Worm (Caenorhabditis elegans): ENCODE data around the gene B0034.5.

- TF ChIP-seq unc-62 (GFP tag; optimal IDR thresholded peaks at IDR 0.05) (no peak), snpc-4 (tag; optimal IDR thresholded peaks at IDR 0.05) (no peak), elt-3 (tag; optimal IDR thresholded peaks at IDR 0.05) (no peak), sem-2 (GFP tag; optimal IDR thresholded peaks at IDR 0.05) (no peak), nhr-28 (tag; optimal IDR thresholded peaks at IDR 0.05) (no peak), ces-1 (GFP tag; optimal IDR thresholded peaks at IDR 0.05) (no peak), mep-1 (tag; optimal IDR thresholded peaks at IDR 0.05) (no peak), blmp-1 (tag; optimal IDR thresholded peaks at IDR 0.05) (no peak), unc-39 (tag; optimal IDR thresholded peaks at IDR 0.05) (no peak), sptf-1 (tag; optimal IDR thresholded peaks at IDR 0.05) (no peak), mls-2 (tag; optimal IDR thresholded peaks at IDR 0.05) (no peak)
These were observed 22.5 kb upstream of the B0034.5 start, which contains the start of gene ins-5 for ce11 chrII:5997257-5997656.
